Fruit fly (Drosophila melanogaster): ENCODE results near the gene spdi.

spdi gene

DNA sequence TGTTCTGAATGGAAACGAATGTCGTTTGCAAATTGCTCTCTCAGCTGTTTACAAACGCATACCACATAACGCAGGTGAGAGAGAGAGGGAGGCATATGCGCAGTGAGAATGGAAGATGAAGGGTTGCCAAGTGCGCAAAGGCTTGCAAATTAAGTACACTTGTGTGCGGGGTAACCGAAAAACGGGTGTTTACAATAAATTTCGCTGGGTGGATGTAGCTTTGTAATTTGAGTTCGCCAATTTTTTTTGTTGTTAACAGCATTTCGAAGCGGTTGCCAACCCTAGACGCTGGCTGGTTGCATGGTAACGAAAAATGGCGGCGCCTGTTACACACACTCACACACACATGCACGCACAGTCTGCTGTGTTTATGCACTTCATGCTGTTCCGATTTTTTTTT lies 35.0 kb upstream of the spdi start (continued):
- TF ChIP-seq sr (GFP tag; IDR thresholded peaks at IDR 0.05) (peak; percentile 91; the same call in 2 of the 3 replicates), CG10565 (GFP tag; optimal IDR thresholded peaks at IDR 0.05) (peak; percentile 85), CG10274 (GFP tag; optimal IDR thresholded peaks at IDR 0.05) (peak; percentile 90), vvl (GFP tag; IDR thresholded peaks at IDR 0.05) (peak; percentile 98), nau (GFP tag; optimal IDR thresholded peaks at IDR 0.05) (no peak), Ets65A (GFP tag) (peak; percentile 99), Camta (GFP tag; optimal IDR thresholded peaks at IDR 0.05) (peak; percentile 89), Neu2 (GFP tag; optimal IDR thresholded peaks at IDR 0.05; ENCODE audit: borderline replicate concordance) (peak; percentile 76), CG17385 (GFP tag; optimal IDR thresholded peaks at IDR 0.05) (peak; percentile 94), scrt (GFP tag; optimal IDR thresholded peaks at IDR 0.05) (peak; percentile 92), ems (GFP tag; optimal IDR thresholded peaks at IDR 0.05) (peak; percentile 89), bigmax (GFP tag; optimal IDR thresholded peaks at IDR 0.05) (peak; percentile 57), Lim3 (GFP tag; IDR thresholded peaks at IDR 0.05) (peak; percentile 80), Deaf1 (tag; optimal IDR thresholded peaks at IDR 0.05) (peak; percentile 66), CG34422 (GFP tag; IDR thresholded peaks at IDR 0.05) (peak; percentile 98), trh (GFP tag; optimal IDR thresholded peaks at IDR 0.05) (peak; percentile 67), HLH4C (GFP tag; IDR thresholded peaks at IDR 0.05; ENCODE audit: partially characterized antibody) (peak; percentile 41; the same call in 1 of the 3 replicates), vnd (GFP tag; IDR thresholded peaks at IDR 0.05; ENCODE audit: partially characterized antibody) (no peak), CG12155 (GFP tag; optimal IDR thresholded peaks at IDR 0.05) (peak; percentile 92), CG18011 (GFP tag; optimal IDR thresholded peaks at IDR 0.05) (peak; percentile 81), slou (GFP tag; optimal IDR thresholded peaks at IDR 0.05) (peak; percentile 75), prd (optimal IDR thresholded peaks at IDR 0.05) (no peak), prd (GFP tag; IDR thresholded peaks at IDR 0.05) (peak; percentile 97), inv (GFP tag; IDR thresholded peaks at IDR 0.05; ENCODE audit: partially characterized antibody) (no peak), ci (GFP tag; IDR thresholded peaks at IDR 0.05) (peak; percentile 99), Bgb (GFP tag; IDR thresholded peaks at IDR 0.05; ENCODE audit: partially characterized antibody) (peak; percentile 16; the same call in 1 of the 2 replicates), CTCF (GFP tag; optimal IDR thresholded peaks at IDR 0.05) (peak; percentile 61), CG11696 (GFP tag; IDR thresholded peaks at IDR 0.05) (peak; percentile 88), az2 (GFP tag; optimal IDR thresholded peaks at IDR 0.05) (peak; percentile 94), CG11695 (GFP tag; IDR thresholded peaks at IDR 0.05) (peak; percentile 95), CG11504 (tag; optimal IDR thresholded peaks at IDR 0.05) (peak; percentile 95), CG3726 (GFP tag; IDR thresholded peaks at IDR 0.05) (peak; percentile 95), Poxn (GFP tag; IDR thresholded peaks at IDR 0.05) (peak; percentile 81), CG1233 (GFP tag; optimal IDR thresholded peaks at IDR 0.05) (peak; percentile 94), Rx (GFP tag; IDR thresholded peaks at IDR 0.05) (peak; percentile 96), CG18619 (GFP tag; optimal IDR thresholded peaks at IDR 0.05) (peak; percentile 92), Awh (GFP tag; IDR thresholded peaks at IDR 0.05) (peak; percentile 95), Oaz (GFP tag; IDR thresholded peaks at IDR 0.05) (peak; percentile 94), kni (GFP tag; optimal IDR thresholded peaks at IDR 0.05) (peak; percentile 92), CG9797 (GFP tag; optimal IDR thresholded peaks at IDR 0.05) (peak; percentile 46), unc-4 (GFP tag; IDR thresholded peaks at IDR 0.05; ENCODE audit: partially characterized antibody) (no peak), CG4854 (GFP tag; optimal IDR thresholded peaks at IDR 0.05) (peak; percentile 88), CG31224 (GFP tag; IDR thresholded peaks at IDR 0.05) (peak; percentile 90), row (GFP tag; IDR thresholded peaks at IDR 0.05) (peak; percentile 97), Sry-β (GFP tag; optimal IDR thresholded peaks at IDR 0.05) (no peak), sc (optimal IDR thresholded peaks at IDR 0.05) (no peak), sc (GFP tag; optimal IDR thresholded peaks at IDR 0.05) (peak; percentile 90), Doc2 (GFP tag; IDR thresholded peaks at IDR 0.05) (peak; percentile 80), NC2β (GFP tag; optimal IDR thresholded peaks at IDR 0.05) (peak; percentile 91), CG4730 (GFP tag; IDR thresholded peaks at IDR 0.05) (peak; percentile 91), Fer3 (tag; optimal IDR thresholded peaks at IDR 0.05) (peak; percentile 95), CG10979 (tag; optimal IDR thresholded peaks at IDR 0.05) (peak; percentile 92)
